Worm (Caenorhabditis elegans): ENCODE measurements around the gene ZK1248.4.

ZK1248.4 gene

DNA sequence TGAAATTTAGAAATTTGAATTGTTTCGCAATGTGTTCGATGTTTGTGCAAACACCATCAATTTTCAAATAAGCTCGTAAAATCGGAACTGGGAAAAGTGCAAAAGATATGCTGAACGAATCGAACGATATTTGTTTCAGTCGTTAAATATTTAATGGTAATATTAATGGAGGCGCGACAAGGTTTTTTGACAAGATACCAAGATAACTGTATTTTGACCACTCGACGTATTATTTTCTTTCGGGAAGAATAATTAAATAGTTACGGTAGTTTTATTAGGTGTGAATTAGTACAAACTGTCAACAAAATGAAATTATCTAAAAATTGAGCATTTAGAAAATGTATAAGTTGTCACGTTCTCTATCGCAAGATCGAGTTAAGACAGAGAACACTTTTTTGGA is 14.1 kb upstream of the ZK1248.4 start:
- no peak for TF ChIP-seq dmd-6 (GFP tag; IDR thresholded peaks at IDR 0.05)
- TF ChIP-seq ama-1 (optimal IDR thresholded peaks at IDR 0.05) = no peak
- no peak for TF ChIP-seq daf-12 (tag; optimal IDR thresholded peaks at IDR 0.05)
- no peak for TF ChIP-seq F26F4.8 (GFP tag; conservative IDR thresholded peaks at IDR 0.05)
- TF ChIP-seq mdt-29 (GFP tag; IDR thresholded peaks at IDR 0.05) = no peak
- TF ChIP-seq lir-3 (tag; optimal IDR thresholded peaks at IDR 0.05) = no peak
- no peak for TF ChIP-seq nhr-42 (GFP tag; IDR thresholded peaks at IDR 0.05)
- TF ChIP-seq mep-1 (tag; optimal IDR thresholded peaks at IDR 0.05) = no peak
- no peak for TF ChIP-seq gei-8 (GFP tag; optimal IDR thresholded peaks at IDR 0.05)
- no peak for TF ChIP-seq snpc-1.2 (GFP tag; IDR thresholded peaks at IDR 0.05)
- no peak for TF ChIP-seq mxl-3 (GFP tag; optimal IDR thresholded peaks at IDR 0.05)
- TF ChIP-seq F37D6.2 (tag; optimal IDR thresholded peaks at IDR 0.05) = no peak
- no peak for TF ChIP-seq dmd-9 (GFP tag; IDR thresholded peaks at IDR 0.05)
- no peak for TF ChIP-seq nhr-48 (tag; optimal IDR thresholded peaks at IDR 0.05)
- TF ChIP-seq T20F7.1 (GFP tag; optimal IDR thresholded peaks at IDR 0.05) = peak; percentile 41
- TF ChIP-seq fos-1 (tag; optimal IDR thresholded peaks at IDR 0.05) = no peak
- TF ChIP-seq mxl-2 (GFP tag; conservative IDR thresholded peaks at IDR 0.05) = no peak
- no peak for TF ChIP-seq saeg-2 (GFP tag; IDR thresholded peaks at IDR 0.05)
- TF ChIP-seq nhr-11 (tag; optimal IDR thresholded peaks at IDR 0.05) = no peak
- no peak for TF ChIP-seq nhr-237 (tag; optimal IDR thresholded peaks at IDR 0.05)
- TF ChIP-seq nhr-102 (tag; optimal IDR thresholded peaks at IDR 0.05) = no peak
- TF ChIP-seq ZK546.5 (tag; optimal IDR thresholded peaks at IDR 0.05) = no peak
- no peak for TF ChIP-seq mdl-1 (tag; optimal IDR thresholded peaks at IDR 0.05)
- TF ChIP-seq egl-43 (GFP tag; IDR thresholded peaks at IDR 0.05) = no peak
- no peak for TF ChIP-seq unc-62 (GFP tag; optimal IDR thresholded peaks at IDR 0.05 in 1 of 2)
- no peak for TF ChIP-seq unc-62 (tag; optimal IDR thresholded peaks at IDR 0.05)
- TF ChIP-seq ztf-7 (tag; optimal IDR thresholded peaks at IDR 0.05) = no peak
- peak in 1 of 2 experiments; percentile 8 for TF ChIP-seq hif-1 (tag; optimal IDR thresholded peaks at IDR 0.05)
- no peak for TF ChIP-seq dpl-1 (GFP tag; optimal IDR thresholded peaks at IDR 0.05)
- TF ChIP-seq daf-8 (GFP tag; IDR thresholded peaks at IDR 0.05) = no peak
- TF ChIP-seq daf-16 (GFP tag; optimal IDR thresholded peaks at IDR 0.05) = no peak
- TF ChIP-seq daf-16 (tag; optimal IDR thresholded peaks at IDR 0.05) = peak; percentile 72
- peak; percentile 22; the same call in 1 of the 2 replicates for TF ChIP-seq ceh-20 (GFP tag; IDR thresholded peaks at IDR 0.05)
- no peak for TF ChIP-seq lin-15B (tag; optimal IDR thresholded peaks at IDR 0.05)
- peak; percentile 21 for TF ChIP-seq hlh-11 (tag; optimal IDR thresholded peaks at IDR 0.05)
- no peak for TF ChIP-seq D1046.2 (GFP tag; IDR thresholded peaks at IDR 0.05)
- TF ChIP-seq sdz-12 (GFP tag; optimal IDR thresholded peaks at IDR 0.05) = no peak
- TF ChIP-seq lsy-2 (tag; optimal IDR thresholded peaks at IDR 0.05) = no peak
- TF ChIP-seq Y75B8A.6 (GFP tag; IDR thresholded peaks at IDR 0.05) = no peak
- no peak for TF ChIP-seq nhr-111 (GFP tag; optimal IDR thresholded peaks at IDR 0.05)
- no peak for TF ChIP-seq ceh-82 (tag; optimal IDR thresholded peaks at IDR 0.05)
- no peak for TF ChIP-seq ceh-62 (tag; optimal IDR thresholded peaks at IDR 0.05)
- no peak for TF ChIP-seq nhr-28 (tag; optimal IDR thresholded peaks at IDR 0.05)
- TF ChIP-seq ctbp-1 (GFP tag; IDR thresholded peaks at IDR 0.05) = no peak
- peak; percentile 9 for TF ChIP-seq pqm-1 (tag; optimal IDR thresholded peaks at IDR 0.05)
- TF ChIP-seq spr-1 (tag; optimal IDR thresholded peaks at IDR 0.05) = no peak
- TF ChIP-seq php-3 (GFP tag; IDR thresholded peaks at IDR 0.05) = peak; percentile 96
- TF ChIP-seq lin-29 (GFP tag; IDR thresholded peaks at IDR 0.05) = no peak
- no peak for TF ChIP-seq nhr-6 (tag; optimal IDR thresholded peaks at IDR 0.05)
- no peak for TF ChIP-seq cey-2 (tag; optimal IDR thresholded peaks at IDR 0.05; ENCODE audit: borderline replicate concordance, insufficient read depth)
- TF ChIP-seq dve-1 (tag; optimal IDR thresholded peaks at IDR 0.05; ENCODE audit: insufficient read depth) = peak; percentile 70
- no peak for TF ChIP-seq dmd-8 (GFP tag; IDR thresholded peaks at IDR 0.05)
